Fruit fly (Drosophila melanogaster) whole organism, embryonic: ENCODE data around the gene Cdk1.

ENCODE experiments used
- B-H1 ChIP-seq: fragments of 200-800 bp; sonication (Bioruptor generic); IDR thresholded peaks from 3 replicates; pipeline ENCODE4 v1.3.6; 2022; ENCODE audit warnings: missing biosample characterization, missing genetic modification characterization
- CG10321 ChIP-seq: fragments of 200-800 bp; sonication (Bioruptor generic); IDR thresholded peaks from 2 replicates; pipeline ENCODE4 v1.3.6; 2022; ENCODE audit warnings: missing biosample characterization, missing genetic modification characterization
- CG11560 ChIP-seq: fragments of 200-800 bp; sonication (Bioruptor generic); IDR thresholded peaks from 3 replicates; pipeline ENCODE4 v1.3.6; 2022; ENCODE audit warnings: missing biosample characterization, missing genetic modification characterization
- CG12219 ChIP-seq: fragments of 200-800 bp; sonication (Bioruptor generic); optimal IDR thresholded peaks from 3 replicates; lab custom pipeline; 2018; ENCODE audit warnings: missing biosample characterization, mild to moderate bottlenecking, missing genetic modification characterization
- CG14965 ChIP-seq: fragments of 200-800 bp; sonication (Bioruptor generic); optimal IDR thresholded peaks from 2 replicates; lab custom pipeline; 2016; ENCODE audit warnings: missing biosample characterization, missing genetic modification characterization, borderline replicate concordance
- CG15073 ChIP-seq: fragments of 200-800 bp; sonication (Bioruptor generic); optimal IDR thresholded peaks from 2 replicates; lab custom pipeline; 2016; ENCODE audit warnings: missing biosample characterization, missing genetic modification characterization
- CG16863 ChIP-seq: fragments of 200-800 bp; sonication (Bioruptor generic); optimal IDR thresholded peaks from 3 replicates; lab custom pipeline; 2016; ENCODE audit warnings: missing biosample characterization, missing genetic modification characterization
- CG1832 ChIP-seq: fragments of 200-800 bp; sonication (Bioruptor generic); optimal IDR thresholded peaks from 2 replicates; lab custom pipeline; 2017; ENCODE audit warnings: missing biosample characterization, mild to moderate bottlenecking, missing genetic modification characterization, inconsistent platforms
- CG2202 ChIP-seq: fragments of 200-800 bp; sonication (Bioruptor generic); optimal IDR thresholded peaks from 2 replicates; lab custom pipeline; 2018; ENCODE audit warnings: missing biosample characterization, mild to moderate bottlenecking, missing genetic modification characterization
- CG32532 ChIP-seq: fragments of 200-800 bp; sonication (Bioruptor generic); IDR thresholded peaks from 2 replicates; pipeline ENCODE4 v1.3.6; 2022; ENCODE audit warnings: missing biosample characterization, missing genetic modification characterization
- CG32772 ChIP-seq: fragments of 200-800 bp; sonication (Bioruptor generic); IDR thresholded peaks from 2 replicates; pipeline ENCODE4 v1.3.6; 2022; ENCODE audit warnings: missing biosample characterization, missing genetic modification characterization
- CG3726 ChIP-seq: fragments of 200-800 bp; sonication (Bioruptor generic); IDR thresholded peaks from 3 replicates; pipeline ENCODE4, ENCODE4 v1.3.6; 2022; ENCODE audit warnings: missing biosample characterization, missing genetic modification characterization
- CG4404 ChIP-seq: fragments of 200-800 bp; sonication (Bioruptor generic); IDR thresholded peaks from 2 replicates; pipeline ENCODE4 v1.3.6; 2022; ENCODE audit warnings: missing biosample characterization, missing genetic modification characterization
- CG4617 ChIP-seq: fragments of 200-800 bp; sonication (Bioruptor generic); optimal IDR thresholded peaks from 3 replicates; lab custom pipeline; 2016; ENCODE audit warnings: missing biosample characterization, missing genetic modification characterization, borderline replicate concordance
- CG5953 ChIP-seq: fragments of 200-800 bp; sonication (Bioruptor generic); IDR thresholded peaks from 2 replicates; pipeline ENCODE4 v1.3.6; 2022; ENCODE audit warnings: missing biosample characterization, missing genetic modification characterization
- CG6254 ChIP-seq: fragments of 200-800 bp; sonication (Bioruptor generic); optimal IDR thresholded peaks from 3 replicates; lab custom pipeline; 2017; ENCODE audit warnings: mild to moderate bottlenecking, missing biosample characterization, missing genetic modification reagents, missing genetic modification characterization
- CG7271 ChIP-seq: fragments of 200-800 bp; sonication (Bioruptor generic); optimal IDR thresholded peaks from 2 replicates; lab custom pipeline; 2018; ENCODE audit warnings: missing biosample characterization, mild to moderate bottlenecking, missing genetic modification characterization, moderate library complexity
- CG7839 ChIP-seq: fragments of 200-800 bp; sonication (Bioruptor generic); optimal IDR thresholded peaks from 3 replicates; lab custom pipeline; 2018; ENCODE audit warnings: missing biosample characterization, mild to moderate bottlenecking, missing genetic modification characterization, moderate library complexity
- CHES-1-like ChIP-seq: fragments of 200-800 bp; sonication (Bioruptor generic); optimal IDR thresholded peaks from 2 replicates; lab custom pipeline; 2016; ENCODE audit warnings: missing biosample characterization, missing genetic modification characterization
- CoRest ChIP-seq: fragments of 200-800 bp; sonication (Bioruptor generic); optimal IDR thresholded peaks from 3 replicates; lab custom pipeline; 2018; ENCODE audit warnings: missing biosample characterization, mild to moderate bottlenecking, missing genetic modification characterization, moderate library complexity
- D19A ChIP-seq: fragments of 200-800 bp; optimal IDR thresholded peaks from 3 replicates; lab custom pipeline; 2019; ENCODE audit warnings: missing biosample characterization, mild to moderate bottlenecking, missing genetic modification characterization, moderate library complexity
- Dref ChIP-seq: fragments of 200-800 bp; sonication (Bioruptor generic); IDR thresholded peaks from 2 replicates; pipeline ENCODE4 v1.3.6; 2022; ENCODE audit warnings: missing biosample characterization, missing genetic modification characterization
- Ets97D ChIP-seq: fragments of 200-800 bp; sonication (Bioruptor generic); optimal IDR thresholded peaks from 3 replicates; lab custom pipeline; 2016; ENCODE audit warnings: missing biosample characterization, missing genetic modification characterization
- Fer1 ChIP-seq: fragments of 200-800 bp; sonication (Bioruptor generic); optimal IDR thresholded peaks from 2 replicates; lab custom pipeline; 2017; ENCODE audit warnings: missing biosample characterization, mild to moderate bottlenecking, missing genetic modification characterization
- Fer2 ChIP-seq: fragments of 200-800 bp; sonication (Bioruptor generic); optimal IDR thresholded peaks from 2 replicates; lab custom pipeline; 2018; ENCODE audit warnings: missing biosample characterization, mild to moderate bottlenecking, missing genetic modification characterization, moderate library complexity
- Med ChIP-seq: fragments of 200-800 bp; sonication (Bioruptor generic); peaks from one replicate; lab custom pipeline; 2016; ENCODE audit warnings: missing biosample characterization, missing genetic modification characterization, mild to moderate bottlenecking, inconsistent platforms, moderate library complexity
- Myb ChIP-seq: fragments of 200-800 bp; sonication (Bioruptor generic); optimal IDR thresholded peaks from 2 replicates; lab custom pipeline; 2016; ENCODE audit warnings: missing biosample characterization, missing genetic modification characterization
- Nf-YA ChIP-seq: fragments of 200-800 bp; sonication (Bioruptor generic); IDR thresholded peaks from 2 replicates; pipeline ENCODE4 v1.3.6; 2022; ENCODE audit warnings: missing biosample characterization, missing genetic modification characterization
- Opbp ChIP-seq: fragments of 200-800 bp; sonication (Bioruptor generic); IDR thresholded peaks from 3 replicates; pipeline ENCODE4 v1.3.6; 2022; ENCODE audit warnings: missing biosample characterization, missing genetic modification characterization; ENCODE audit not compliant: partially characterized antibody
- Pdp1 ChIP-seq, 2 experiments: fragments of 200-800 bp; sonication (Bioruptor generic); optimal IDR thresholded peaks; 3 replicates each; lab custom pipeline; 2016; ENCODE audit warnings: missing biosample characterization in 2 of 2, missing genetic modification characterization in 2 of 2, mild to moderate bottlenecking in 1 of 2, moderate library complexity in 1 of 2
- Sox100B ChIP-seq: fragments of 200-800 bp; sonication (Bioruptor generic); optimal IDR thresholded peaks from 3 replicates; lab custom pipeline; 2018; ENCODE audit warnings: missing biosample characterization, mild to moderate bottlenecking, missing genetic modification characterization
- Xbp1 ChIP-seq: fragments of 200-800 bp; sonication (Bioruptor generic); optimal IDR thresholded peaks from 3 replicates; lab custom pipeline; 2016; ENCODE audit warnings: missing biosample characterization, mild to moderate bottlenecking, missing genetic modification characterization
- amos ChIP-seq: fragments of 200-800 bp; sonication (Bioruptor generic); IDR thresholded peaks from 2 replicates; pipeline ENCODE4 v1.3.6; 2022; ENCODE audit warnings: missing biosample characterization, missing genetic modification characterization; ENCODE audit not compliant: partially characterized antibody
- ato ChIP-seq: fragments of 200-800 bp; sonication (Bioruptor generic); IDR thresholded peaks from 2 replicates; pipeline ENCODE4 v1.3.6; 2022; ENCODE audit warnings: missing biosample characterization, missing genetic modification characterization; ENCODE audit not compliant: partially characterized antibody
- cas ChIP-seq: fragments of 200-800 bp; sonication (Bioruptor generic); IDR thresholded peaks from 2 replicates; pipeline ENCODE4 v1.3.6; 2022; ENCODE audit warnings: missing biosample characterization, missing genetic modification characterization
- ems ChIP-seq: fragments of 200-800 bp; sonication (Bioruptor generic); optimal IDR thresholded peaks from 3 replicates; lab custom pipeline; 2016; ENCODE audit warnings: missing biosample characterization, missing genetic modification characterization
- fd3F ChIP-seq: fragments of 200-800 bp; sonication (Bioruptor generic); optimal IDR thresholded peaks from 2 replicates; lab custom pipeline; 2018; ENCODE audit warnings: missing biosample characterization, mild to moderate bottlenecking, missing genetic modification characterization, moderate library complexity
- fu2 ChIP-seq: fragments of 200-800 bp; sonication (Bioruptor generic); optimal IDR thresholded peaks from 2 replicates; lab custom pipeline; 2016; ENCODE audit warnings: missing biosample characterization, missing genetic modification characterization
- gce ChIP-seq: fragments of 200-800 bp; sonication (Bioruptor generic); IDR thresholded peaks from 3 replicates; pipeline ENCODE4 v1.3.6; 2022; ENCODE audit warnings: missing biosample characterization, missing genetic modification characterization
- hb ChIP-seq: fragments of 200-800 bp; sonication (Bioruptor generic); IDR thresholded peaks from 3 replicates; pipeline ENCODE4 v1.3.6; 2022; ENCODE audit warnings: missing biosample characterization, missing genetic modification characterization; ENCODE audit not compliant: partially characterized antibody
- lab ChIP-seq: fragments of 200-800 bp; sonication (Bioruptor generic); optimal IDR thresholded peaks from 3 replicates; lab custom pipeline; 2017; ENCODE audit warnings: missing biosample characterization, missing genetic modification characterization, mild to moderate bottlenecking, moderate library complexity, missing genetic modification reagents
- salm ChIP-seq: fragments of 200-800 bp; sonication (Bioruptor generic); optimal IDR thresholded peaks from 2 replicates; lab custom pipeline; 2018; ENCODE audit warnings: missing biosample characterization, mild to moderate bottlenecking, missing genetic modification characterization
- tll ChIP-seq, 2 experiments: fragments of 200-800 bp in 1 of 2; fragments of >200 bp in 1 of 2; sonication (Bioruptor generic) in 1 of 2; optimal IDR thresholded peaks; 2 replicates each; lab custom pipeline; 2017 to 2019; ENCODE audit warnings: missing biosample characterization in 2 of 2, missing genetic modification characterization in 2 of 2, mild to moderate bottlenecking in 1 of 2, moderate library complexity in 1 of 2
- twi ChIP-seq: fragments of 200-800 bp; optimal IDR thresholded peaks from 2 replicates; lab custom pipeline; 2019; ENCODE audit warnings: missing biosample characterization, mild to moderate bottlenecking, missing genetic modification characterization, moderate library complexity

Gene Cdk1

DNA sequence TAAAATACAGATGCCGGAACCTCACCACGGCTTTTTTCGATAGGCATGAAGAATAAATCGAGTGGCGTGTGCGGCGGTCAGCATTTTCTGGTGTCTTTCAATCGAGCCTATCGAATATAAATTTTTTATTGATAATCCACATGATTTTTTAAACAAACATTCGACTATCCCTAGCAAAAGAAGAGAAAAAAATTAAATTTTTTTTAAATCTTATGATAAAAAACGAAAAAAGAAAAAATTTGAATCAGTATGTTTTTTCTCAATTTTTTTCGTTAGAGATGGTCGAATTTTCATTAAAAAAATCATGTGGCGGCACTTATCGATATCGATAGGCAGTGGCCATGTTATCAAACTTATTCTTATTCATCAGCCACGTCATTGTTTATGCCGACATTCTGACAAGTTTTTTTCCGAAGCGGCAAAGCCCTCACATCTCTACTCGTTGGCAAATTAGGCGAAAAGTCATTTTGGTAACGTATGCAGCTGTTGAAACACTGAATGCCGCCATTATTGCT lies 40.5 kb upstream of the Cdk1 start, which contains the start of the genes SmB and KdelR (continued):
- no peak for TF ChIP-seq salm (tag; lab: Kevin White, UChicago)
- TF ChIP-seq fu2: no peak
- TF ChIP-seq cas: no peak
- no peak for TF ChIP-seq CG16863 (GFP tag; lab: Kevin White, UChicago)
- TF ChIP-seq Myb (GFP tag; lab: Kevin White, UChicago): no peak
- TF ChIP-seq tll (GFP tag; optimal IDR thresholded peaks at IDR 0.05; lab: Kevin White, UChicago): no peak
- peak; percentile 17 for TF ChIP-seq twi (tag; lab: Kevin White, UChicago)
- no peak for TF ChIP-seq CG7839
- peak; percentile 8 for TF ChIP-seq CG7271 (tag; lab: Kevin White, UChicago)
- TF ChIP-seq Sox100B (GFP tag; lab: Kevin White, UChicago): peak; percentile 48
- peak; percentile 33 for TF ChIP-seq Fer1 (GFP tag; lab: Kevin White, UChicago)
- TF ChIP-seq D19A (tag; lab: Kevin White, UChicago): no peak
- TF ChIP-seq Xbp1 (GFP tag; lab: Kevin White, UChicago): peak; percentile 97
- TF ChIP-seq CoRest: peak; percentile 16
- TF ChIP-seq Nf-YA (GFP tag; lab: Robert Waterston, UW): no peak
- no peak for TF ChIP-seq ems (GFP tag; lab: Kevin White, UChicago)
- TF ChIP-seq CG4617 (GFP tag; lab: Kevin White, UChicago): peak; percentile 18
- TF ChIP-seq, all 482 proteins: peak for 131

DNA sequence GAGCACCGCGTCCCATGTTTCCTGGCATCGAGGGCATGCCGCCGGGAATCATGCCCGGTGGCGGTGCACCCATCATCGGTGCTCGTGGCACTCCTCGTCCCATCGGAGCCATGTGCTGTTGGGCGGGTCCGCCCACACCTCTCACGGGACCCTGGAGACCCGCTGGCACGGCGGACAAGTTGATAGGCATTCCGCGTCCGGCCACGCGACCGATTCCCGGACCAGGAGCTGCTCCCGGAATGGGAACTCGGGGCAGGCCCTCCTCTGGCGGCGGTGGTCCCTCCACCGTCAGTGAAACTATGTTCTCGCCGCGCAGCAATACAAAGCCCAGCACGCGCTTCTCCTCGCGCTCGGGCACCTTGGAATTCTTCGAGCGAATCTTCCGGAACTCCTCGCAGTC lies 39.5 kb upstream of the Cdk1 start:
- TF ChIP-seq CG2202 (tag; lab: Kevin White, UChicago) (no peak), Med (GFP tag; lab: Kevin White, UChicago) (peak; percentile 62), Sox100B (GFP tag; lab: Kevin White, UChicago) (no peak), Fer2 (tag; lab: Kevin White, UChicago) (no peak), hb (peak; percentile 55; the same call in 1 of the 3 replicates), CG5953 (0 out of 2 replicates have a peak, but pooled peaks have one; percentile 12), CG15073 (no peak), Dref (0 out of 2 replicates have a peak, but pooled peaks have one; percentile 6), Opbp (GFP tag; lab: Robert Waterston, UW) (0 out of 3 replicates have a peak, but pooled peaks have one; percentile 4), CG14965 (GFP tag; lab: Kevin White, UChicago) (peak; percentile 6), CG10321 (GFP tag; lab: Robert Waterston, UW) (no peak), CG32772 (GFP tag; lab: Robert Waterston, UW) (no peak), CG12219 (GFP tag; lab: Kevin White, UChicago) (no peak), CG3726 (GFP tag; lab: Robert Waterston, UW) (0 out of 3 replicates have a peak, but pooled peaks have one; percentile 16), Pdp1 (GFP tag; optimal IDR thresholded peaks at IDR 0.05; lab: Kevin White, UChicago) (no peak), CG11560 (tag; lab: Robert Waterston, UW) (peak; percentile 43; the same call in 1 of the 3 replicates), gce (no peak), lab (GFP tag; lab: Kevin White, UChicago) (no peak), CHES-1-like (GFP tag; lab: Kevin White, UChicago) (no peak), B-H1 (GFP tag; lab: Robert Waterston, UW) (no peak), amos (0 out of 2 replicates have a peak, but pooled peaks have one; percentile 16), fd3F (no peak), CG4404 (GFP tag; lab: Robert Waterston, UW) (0 out of 2 replicates have a peak, but pooled peaks have one; percentile 13), CG32532 (GFP tag; lab: Robert Waterston, UW) (no peak), CG6254 (GFP tag; lab: Kevin White, UChicago) (no peak), CG1832 (peak; percentile 9), Ets97D (GFP tag; lab: Kevin White, UChicago) (no peak), ato (GFP tag; lab: Robert Waterston, UW) (0 out of 2 replicates have a peak, but pooled peaks have one; percentile 13)
